Worm (Caenorhabditis elegans) whole organism, early embryonic: Measurements from ENCODE around the gene T06E6.10.

Source experiments
- ama-1 ChIP-seq: fragments of 150-350 bp; optimal IDR thresholded peaks from 2 replicates; lab custom pipeline; 2014
- ets-7 ChIP-seq: sonication (generic microtip); optimal IDR thresholded peaks from 2 replicates; lab custom pipeline; 2016; ENCODE audit warnings: missing genotype, missing genetic modification characterization, missing compliant biosample characterization
- flt-1 ChIP-seq: fragments of 200-800 bp; sonication (Bioruptor generic); IDR thresholded peaks from 2 replicates; pipeline ENCODE4 v1.3.6; 2022; ENCODE audit warnings: missing genetic modification characterization, missing compliant biosample characterization
- hmg-4 ChIP-seq: fragments of 200-800 bp; sonication (Bioruptor generic); optimal IDR thresholded peaks from 2 replicates; lab custom pipeline; 2018; ENCODE audit warnings: mild to moderate bottlenecking, missing genetic modification characterization, missing compliant biosample characterization
- hnd-1 ChIP-seq: sonication (generic microtip); optimal IDR thresholded peaks from 2 replicates; lab custom pipeline; 2016; ENCODE audit warnings: missing genetic modification characterization, missing compliant biosample characterization
- tbx-37 ChIP-seq: fragments of 200-800 bp; sonication (Bioruptor generic); conservative IDR thresholded peaks from 2 replicates; pipeline ENCODE4 v1.3.6; 2022; ENCODE audit warnings: missing genetic modification reagents, missing genetic modification characterization, missing compliant biosample characterization

DNA sequence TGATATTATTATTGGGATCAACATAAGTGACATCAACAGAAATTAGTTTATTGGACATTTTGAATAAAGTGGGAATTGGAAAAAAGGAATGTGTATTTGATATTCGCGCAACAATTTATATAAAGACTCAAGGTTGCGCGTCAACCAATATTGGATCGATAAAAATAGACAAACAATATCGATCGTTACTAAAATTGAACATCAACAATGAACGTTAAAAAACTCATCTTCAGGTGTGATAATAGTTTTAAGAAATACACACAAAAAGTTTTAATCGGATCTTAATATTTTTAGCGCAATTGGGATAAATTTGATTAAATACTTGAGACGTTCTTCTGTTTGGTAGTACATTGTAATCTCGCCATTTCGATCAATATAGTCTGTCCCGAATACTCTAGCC lies 5.7 kb downstream of the T06E6.10 start, which contains the start of gene fbxa-104:
- TF ChIP-seq ama-1 (lab: Kevin White, UChicago) (no peak), hmg-4 (GFP tag; lab: Kevin White, UChicago) (no peak), tbx-37 (GFP tag; lab: Robert Waterston, UW) (no peak), hnd-1 (no peak), ets-7 (tag; lab: Kevin White, UChicago) (no peak), flt-1 (GFP tag; lab: Robert Waterston, UW) (no peak)
